Worm (Caenorhabditis elegans) whole organism, L2 larva: ENCODE results near the gene ced-8.

Experiments
- lin-13 ChIP-seq: fragments of 150-350 bp; optimal IDR thresholded peaks from 2 replicates; lab custom pipeline; 2014; ENCODE audit warnings: missing biosample characterization, missing genetic modification reagents, missing genetic modification characterization
- mab-5 ChIP-seq: fragments of 150-350 bp; optimal IDR thresholded peaks from 2 replicates; lab custom pipeline; 2014; ENCODE audit warnings: missing biosample characterization, missing genetic modification characterization
- nhr-11 ChIP-seq: fragments of 150-350 bp; optimal IDR thresholded peaks from 2 replicates; lab custom pipeline; 2014; ENCODE audit warnings: missing biosample characterization, missing genetic modification characterization
- nhr-23 ChIP-seq: fragments of 150-350 bp; optimal IDR thresholded peaks from 2 replicates; lab custom pipeline; 2014; ENCODE audit warnings: missing biosample characterization, missing genetic modification reagents, missing genetic modification characterization
- skn-1 ChIP-seq: sonication (generic microtip); optimal IDR thresholded peaks from 2 replicates; lab custom pipeline; 2017; ENCODE audit warnings: missing biosample characterization, missing genetic modification characterization
- snpc-4 ChIP-seq: fragments of 150-350 bp; optimal IDR thresholded peaks from 2 replicates; lab custom pipeline; 2014; ENCODE audit warnings: missing biosample characterization, missing genetic modification characterization
- unc-55 ChIP-seq: fragments of 150-350 bp; sonication (generic microtip); optimal IDR thresholded peaks from 3 replicates; lab custom pipeline; 2014; ENCODE audit warnings: missing biosample characterization, missing genetic modification reagents, missing genetic modification characterization
- unc-62 ChIP-seq: fragments of 150-350 bp; optimal IDR thresholded peaks from 2 replicates; lab custom pipeline; 2014; ENCODE audit warnings: missing biosample characterization, missing genetic modification reagents, missing genetic modification characterization
- zag-1 ChIP-seq: fragments of 150-350 bp; optimal IDR thresholded peaks from 2 replicates; lab custom pipeline; 2014; ENCODE audit warnings: missing biosample characterization, missing genetic modification characterization
- ztf-1 ChIP-seq: fragments of 200-800 bp; sonication (Bioruptor generic); conservative IDR thresholded peaks from 2 replicates; pipeline ENCODE4 v1.3.6; 2022; ENCODE audit warnings: missing genetic modification characterization, missing compliant biosample characterization
- ztf-4 ChIP-seq: fragments of 150-350 bp; optimal IDR thresholded peaks from 2 replicates; lab custom pipeline; 2014; ENCODE audit warnings: missing biosample characterization, missing genetic modification characterization

DNA sequence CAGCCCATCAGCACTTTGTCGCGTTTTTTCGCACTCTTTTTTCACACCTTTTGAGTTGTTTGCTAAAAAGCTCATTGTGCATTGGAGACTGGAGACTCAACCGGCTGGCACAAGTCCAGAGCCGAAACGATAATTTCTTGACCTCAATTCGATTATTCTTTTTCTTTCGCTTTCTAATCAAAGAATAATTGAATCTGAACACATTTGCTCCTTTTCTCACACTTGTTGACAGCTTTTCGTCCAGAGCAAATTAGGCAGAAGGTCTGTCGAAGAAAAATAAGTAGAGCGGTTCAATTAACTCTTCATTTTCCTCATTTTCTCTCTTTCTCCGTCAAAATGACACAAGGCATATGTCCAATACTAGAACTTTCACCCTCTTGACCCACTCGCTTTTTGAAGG is 28.2 kb upstream of the ced-8 start:
- no peak for TF ChIP-seq zag-1 (tag; lab: Kevin White, UChicago)
- no peak for TF ChIP-seq snpc-4 (tag; lab: Kevin White, UChicago)
- no peak for TF ChIP-seq unc-55 (GFP tag; lab: Kevin White, UChicago)
- no peak for TF ChIP-seq nhr-23 (tag; lab: Kevin White, UChicago)
- no peak for TF ChIP-seq mab-5 (tag; lab: Kevin White, UChicago)
- TF ChIP-seq unc-62 (GFP tag; lab: Kevin White, UChicago) = no peak
- no peak for TF ChIP-seq skn-1
- TF ChIP-seq ztf-1 (GFP tag; lab: Robert Waterston, UW) = no peak
- TF ChIP-seq ztf-4 (tag; lab: Kevin White, UChicago) = no peak
- no peak for TF ChIP-seq lin-13
- TF ChIP-seq nhr-11 (tag; lab: Kevin White, UChicago) = no peak
